Fruit fly (Drosophila melanogaster) whole organism, embryonic: ENCODE measurements around the gene TBC1D16.

ENCODE experiments used
- CG10979 ChIP-seq: fragments of 200-800 bp; sonication (Bioruptor generic); optimal IDR thresholded peaks from 2 replicates; lab custom pipeline; 2018; ENCODE audit warnings: missing biosample characterization, mild to moderate bottlenecking, missing genetic modification characterization, moderate library complexity
- CG12155 ChIP-seq: fragments of 200-800 bp; sonication (Bioruptor generic); optimal IDR thresholded peaks from 3 replicates; lab custom pipeline; 2016; ENCODE audit warnings: missing biosample characterization, missing genetic modification characterization
- CG12299 ChIP-seq: fragments of 200-800 bp; sonication (Bioruptor generic); optimal IDR thresholded peaks from 2 replicates; lab custom pipeline; 2018; ENCODE audit warnings: missing biosample characterization, mild to moderate bottlenecking, missing genetic modification characterization
- CG12659 ChIP-seq: fragments of 200-800 bp; sonication (Bioruptor generic); optimal IDR thresholded peaks from 3 replicates; lab custom pipeline; 2017; ENCODE audit warnings: mild to moderate bottlenecking, missing biosample characterization, missing genetic modification reagents, missing genetic modification characterization
- CG2120 ChIP-seq: fragments of 200-800 bp; sonication (Bioruptor generic); optimal IDR thresholded peaks from 3 replicates; lab custom pipeline; 2016; ENCODE audit warnings: missing biosample characterization, missing genetic modification characterization
- CG2678 ChIP-seq: fragments of 200-800 bp; sonication (Bioruptor generic); optimal IDR thresholded peaks from 3 replicates; lab custom pipeline; 2019; ENCODE audit warnings: missing biosample characterization, mild to moderate bottlenecking, missing genetic modification characterization, moderate library complexity
- CG2875 ChIP-seq: fragments of 200-800 bp; sonication (Bioruptor generic); optimal IDR thresholded peaks from 2 replicates; lab custom pipeline; 2017; ENCODE audit warnings: missing biosample characterization, mild to moderate bottlenecking, missing genetic modification characterization, missing genetic modification reagents
- CG32767 ChIP-seq: fragments of 200-800 bp; sonication (Bioruptor generic); IDR thresholded peaks from 2 replicates; pipeline ENCODE4 v1.3.6; 2022; ENCODE audit warnings: missing biosample characterization, missing genetic modification characterization
- CG33557 ChIP-seq: fragments of 200-800 bp; sonication (Bioruptor generic); optimal IDR thresholded peaks from 2 replicates; lab custom pipeline; 2019; ENCODE audit warnings: missing biosample characterization, mild to moderate bottlenecking, missing genetic modification characterization, moderate library complexity
- CG4424 ChIP-seq: fragments of 200-800 bp; sonication (Bioruptor generic); optimal IDR thresholded peaks from 3 replicates; lab custom pipeline; 2016; ENCODE audit warnings: missing biosample characterization, missing genetic modification characterization
- CG6683 ChIP-seq: fragments of 200-800 bp; sonication (Bioruptor generic); optimal IDR thresholded peaks from 2 replicates; lab custom pipeline; 2017; ENCODE audit warnings: missing biosample characterization, mild to moderate bottlenecking, missing genetic modification characterization, missing genetic modification reagents
- CG6689 ChIP-seq: fragments of 200-800 bp; sonication (Bioruptor generic); IDR thresholded peaks from 2 replicates; pipeline ENCODE4 v1.3.6; 2022; ENCODE audit warnings: missing biosample characterization, missing genetic modification characterization
- CG8359 ChIP-seq: fragments of 200-800 bp; sonication (Bioruptor generic); optimal IDR thresholded peaks from 2 replicates; lab custom pipeline; 2017; ENCODE audit warnings: missing biosample characterization, mild to moderate bottlenecking, missing genetic modification characterization, borderline replicate concordance
- CG8944 ChIP-seq: fragments of 200-800 bp; sonication (Bioruptor generic); optimal IDR thresholded peaks from 3 replicates; lab custom pipeline; 2016; ENCODE audit warnings: missing biosample characterization, missing genetic modification characterization
- CG9609 ChIP-seq: fragments of 200-800 bp; sonication (Bioruptor generic); optimal IDR thresholded peaks from 3 replicates; lab custom pipeline; 2016; ENCODE audit warnings: missing biosample characterization, missing genetic modification characterization
- CrebB ChIP-seq: fragments of 200-800 bp; sonication (Bioruptor generic); optimal IDR thresholded peaks from 3 replicates; lab custom pipeline; 2018; ENCODE audit warnings: missing biosample characterization, mild to moderate bottlenecking, missing genetic modification characterization
- ERR ChIP-seq: fragments of 200-800 bp; sonication (Bioruptor generic); optimal IDR thresholded peaks from 2 replicates; lab custom pipeline; 2016; ENCODE audit warnings: missing biosample characterization, missing genetic modification characterization
- Ets65A ChIP-seq: fragments of 200-800 bp; sonication (Bioruptor generic); peaks from one replicate; lab custom pipeline; 2016; ENCODE audit warnings: missing biosample characterization, missing genetic modification characterization
- Gsc ChIP-seq: fragments of 200-800 bp; sonication (Bioruptor generic); IDR thresholded peaks from 2 replicates; pipeline ENCODE4 v1.3.6; 2022; ENCODE audit warnings: missing biosample characterization, missing genetic modification characterization
- Hmr ChIP-seq: fragments of 200-800 bp; sonication (Bioruptor generic); optimal IDR thresholded peaks from 3 replicates; lab custom pipeline; 2017; ENCODE audit warnings: mild to moderate bottlenecking, missing biosample characterization, missing genetic modification reagents, missing genetic modification characterization
- Hsf ChIP-seq: fragments of 200-800 bp; sonication (Bioruptor generic); optimal IDR thresholded peaks from 3 replicates; lab custom pipeline; 2016; ENCODE audit warnings: missing biosample characterization, missing genetic modification characterization
- Lim3 ChIP-seq: fragments of 200-800 bp; sonication (Bioruptor generic); IDR thresholded peaks from 2 replicates; pipeline ENCODE4 v1.3.6; 2022; ENCODE audit warnings: missing biosample characterization, missing genetic modification characterization
- Med ChIP-seq: fragments of 200-800 bp; sonication (Bioruptor generic); peaks from one replicate; lab custom pipeline; 2016; ENCODE audit warnings: missing biosample characterization, missing genetic modification characterization, mild to moderate bottlenecking, inconsistent platforms, moderate library complexity
- Optix ChIP-seq: fragments of 200-800 bp; sonication (Bioruptor generic); IDR thresholded peaks from 3 replicates; pipeline ENCODE4 v1.3.6; 2022; ENCODE audit warnings: missing biosample characterization, missing genetic modification characterization
- PHDP ChIP-seq: fragments of 200-800 bp; sonication (Bioruptor generic); optimal IDR thresholded peaks from 3 replicates; lab custom pipeline; 2018; ENCODE audit warnings: missing biosample characterization, mild to moderate bottlenecking, missing genetic modification characterization, moderate library complexity
- Xbp1 ChIP-seq: fragments of 200-800 bp; sonication (Bioruptor generic); optimal IDR thresholded peaks from 3 replicates; lab custom pipeline; 2016; ENCODE audit warnings: missing biosample characterization, mild to moderate bottlenecking, missing genetic modification characterization
- ac ChIP-seq: fragments of 200-800 bp; sonication (Bioruptor generic); optimal IDR thresholded peaks from 3 replicates; lab custom pipeline; 2017; ENCODE audit warnings: missing biosample characterization, mild to moderate bottlenecking, missing genetic modification characterization
- aop ChIP-seq: fragments of 200-800 bp; sonication (Bioruptor generic); IDR thresholded peaks from 2 replicates; pipeline ENCODE4 v1.3.6; 2022; ENCODE audit warnings: missing biosample characterization, missing genetic modification characterization
- ap ChIP-seq: fragments of 200-800 bp; sonication (Bioruptor generic); IDR thresholded peaks from 2 replicates; pipeline ENCODE4 v1.3.6; 2022; ENCODE audit warnings: missing biosample characterization, missing genetic modification characterization
- chn ChIP-seq: fragments of 200-800 bp; sonication (Bioruptor generic); optimal IDR thresholded peaks from 2 replicates; lab custom pipeline; 2016; ENCODE audit warnings: missing biosample characterization, missing genetic modification characterization
- dati ChIP-seq: fragments of 200-800 bp; sonication (Bioruptor generic); IDR thresholded peaks from 2 replicates; pipeline ENCODE4 v1.3.6; 2022; ENCODE audit warnings: missing biosample characterization, missing genetic modification characterization
- dmrt11E ChIP-seq: fragments of 200-800 bp; sonication (Bioruptor generic); optimal IDR thresholded peaks from 3 replicates; lab custom pipeline; 2018; ENCODE audit warnings: missing biosample characterization, mild to moderate bottlenecking, missing genetic modification characterization, moderate library complexity
- ewg ChIP-seq: fragments of 200-800 bp; sonication (Bioruptor generic); optimal IDR thresholded peaks from 3 replicates; lab custom pipeline; 2017; ENCODE audit warnings: mild to moderate bottlenecking, missing biosample characterization, missing genetic modification reagents, missing genetic modification characterization
- fd64A ChIP-seq: fragments of 200-800 bp; sonication (Bioruptor generic); optimal IDR thresholded peaks from 3 replicates; lab custom pipeline; 2018; ENCODE audit warnings: missing biosample characterization, mild to moderate bottlenecking, missing genetic modification characterization
- gfzf ChIP-seq: fragments of 200-800 bp; sonication (Bioruptor generic); optimal IDR thresholded peaks from 2 replicates; lab custom pipeline; 2016; ENCODE audit warnings: missing biosample characterization, mild to moderate bottlenecking, missing genetic modification characterization, moderate library complexity
- h ChIP-seq: fragments of >200 bp; optimal IDR thresholded peaks from 2 replicates; lab custom pipeline; 2017
- jing ChIP-seq: fragments of 200-800 bp; sonication (Bioruptor generic); optimal IDR thresholded peaks from 2 replicates; lab custom pipeline; 2018; ENCODE audit warnings: missing biosample characterization, mild to moderate bottlenecking, missing genetic modification characterization
- ken ChIP-seq: fragments of 200-800 bp; sonication (Bioruptor generic); IDR thresholded peaks from 3 replicates; pipeline ENCODE4 v1.3.6; 2022; ENCODE audit warnings: missing biosample characterization, missing genetic modification characterization
- lola ChIP-seq, 3 experiments: fragments of >200 bp in 2 of 3; fragments of 200-800 bp in 1 of 3; sonication (Bioruptor generic) in 1 of 3; optimal IDR thresholded peaks; 2 replicates each; lab custom pipeline; 2017 to 2019; ENCODE audit warnings: missing biosample characterization in 3 of 3, missing genetic modification characterization in 3 of 3, mild to moderate bottlenecking in 1 of 3, moderate library complexity in 1 of 3
- nom ChIP-seq: fragments of 200-800 bp; sonication (Bioruptor generic); optimal IDR thresholded peaks from 2 replicates; lab custom pipeline; 2017; ENCODE audit warnings: missing biosample characterization, missing genetic modification characterization, mild to moderate bottlenecking, moderate library complexity, missing genetic modification reagents
- p53 ChIP-seq: fragments of 200-800 bp; sonication (Bioruptor generic); optimal IDR thresholded peaks from 2 replicates; lab custom pipeline; 2016; ENCODE audit warnings: missing biosample characterization, missing genetic modification characterization
- pita ChIP-seq: fragments of 200-800 bp; sonication (Bioruptor generic); optimal IDR thresholded peaks from 2 replicates; lab custom pipeline; 2017; ENCODE audit warnings: missing biosample characterization, mild to moderate bottlenecking, missing genetic modification characterization
- sc ChIP-seq, 3 experiments: fragments of >200 bp in 2 of 3; fragments of 200-800 bp in 1 of 3; sonication (Bioruptor generic) in 1 of 3; optimal IDR thresholded peaks; 2 replicates in 2 of 3; 3 replicates in 1 of 3; lab custom pipeline; 2017; ENCODE audit warnings: mild to moderate bottlenecking in 1 of 3, missing biosample characterization in 1 of 3, missing genetic modification characterization in 1 of 3, missing genetic modification reagents in 1 of 3
- schlank ChIP-seq: fragments of 200-800 bp; sonication (Bioruptor generic); optimal IDR thresholded peaks from 2 replicates; lab custom pipeline; 2018; ENCODE audit warnings: missing biosample characterization, mild to moderate bottlenecking, missing genetic modification characterization
- tio ChIP-seq: fragments of 200-800 bp; sonication (Bioruptor generic); optimal IDR thresholded peaks from 2 replicates; lab custom pipeline; 2017; ENCODE audit warnings: missing biosample characterization, missing genetic modification characterization, inconsistent platforms
- unc-4 ChIP-seq: fragments of 200-800 bp; sonication (Bioruptor generic); IDR thresholded peaks from 2 replicates; pipeline ENCODE4 v1.3.6; 2022; ENCODE audit warnings: missing biosample characterization, missing genetic modification characterization; ENCODE audit not compliant: partially characterized antibody
- wor ChIP-seq: fragments of 200-800 bp; sonication (Bioruptor generic); IDR thresholded peaks from 2 replicates; pipeline ENCODE4 v1.3.6; 2022; ENCODE audit warnings: missing biosample characterization, missing genetic modification characterization
- zfh2 ChIP-seq: fragments of 200-800 bp; sonication (Bioruptor generic); optimal IDR thresholded peaks from 2 replicates; lab custom pipeline; 2016; ENCODE audit warnings: missing biosample characterization, missing genetic modification characterization

TBC1D16 gene

DNA sequence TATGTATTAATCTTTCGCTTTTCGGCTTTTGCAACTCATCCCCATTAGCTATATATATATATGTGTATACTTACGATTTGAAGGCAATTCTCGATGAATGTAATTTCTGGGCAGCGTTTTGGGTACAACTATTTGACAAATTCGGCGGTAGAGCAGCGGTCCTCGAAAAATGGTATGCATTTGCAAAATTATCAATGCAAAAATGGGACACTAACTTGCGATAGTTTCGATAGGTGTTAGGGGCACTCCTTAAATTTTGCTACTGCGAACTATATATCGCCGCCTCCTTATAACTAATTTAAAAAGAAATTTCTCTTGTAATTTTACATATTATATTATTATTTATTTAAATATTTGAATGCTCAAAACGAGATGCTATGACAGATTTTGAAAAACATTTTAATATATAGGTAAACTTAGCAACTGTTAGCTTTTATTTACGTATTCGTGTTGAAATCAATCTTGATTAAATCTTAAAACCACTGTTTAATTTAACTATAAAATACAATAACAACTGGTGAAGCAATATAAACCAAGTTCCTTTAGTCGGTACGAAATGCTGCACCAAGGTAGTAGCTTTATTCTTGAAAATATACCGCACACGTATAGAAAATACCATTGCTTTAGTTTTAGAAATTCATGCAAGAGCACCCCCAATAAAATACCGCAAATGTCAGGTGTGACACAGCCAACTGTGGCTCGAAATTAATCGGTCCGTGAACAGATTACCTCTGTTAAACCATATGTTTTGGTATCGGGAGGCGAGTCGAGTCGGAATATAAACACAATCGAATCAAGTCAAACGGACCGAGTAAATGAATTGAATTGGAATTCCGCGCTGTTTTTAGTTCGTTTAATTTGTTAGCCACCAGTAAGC lies 22.0 kb downstream of the TBC1D16 start, which contains the start of the genes CG5355 and Klp31E (continued):
- TF ChIP-seq Xbp1 (GFP tag; lab: Kevin White, UChicago): peak; percentile 71
- TF ChIP-seq ewg (GFP tag; lab: Kevin White, UChicago): peak; percentile 39
- TF ChIP-seq CG9609 (GFP tag; lab: Kevin White, UChicago): peak; percentile 37
- no peak for TF ChIP-seq h (lab: Kevin White, UChicago)
- no peak for TF ChIP-seq Lim3 (GFP tag; lab: Robert Waterston, UW)
- no peak for TF ChIP-seq Optix
- TF ChIP-seq CrebB (tag; lab: Kevin White, UChicago): no peak
- TF ChIP-seq CG12155: peak; percentile 41
- TF ChIP-seq ac (GFP tag; lab: Kevin White, UChicago): peak; percentile 15
- peak; percentile 84 for TF ChIP-seq Med (GFP tag; lab: Kevin White, UChicago)
- no peak for TF ChIP-seq tio (GFP tag; lab: Kevin White, UChicago)
- TF ChIP-seq unc-4: peak; percentile 65
- 0 out of 2 replicates have a peak, but pooled peaks have one; percentile 25 for TF ChIP-seq CG32767
- peak; percentile 71 for TF ChIP-seq CG6689 (GFP tag; lab: Robert Waterston, UW)
- TF ChIP-seq PHDP: peak; percentile 56
- 0 out of 2 replicates have a peak, but pooled peaks have one; percentile 11 for TF ChIP-seq aop (GFP tag; lab: Robert Waterston, UW)
- peak; percentile 72 for TF ChIP-seq CG10979 (tag; lab: Kevin White, UChicago)
- no peak for TF ChIP-seq CG6683 (GFP tag; lab: Kevin White, UChicago)
- TF ChIP-seq nom (GFP tag; lab: Kevin White, UChicago): peak; percentile 9
- TF ChIP-seq CG12659: peak; percentile 83
- TF ChIP-seq schlank (tag; lab: Kevin White, UChicago): no peak
- TF ChIP-seq dmrt11E (tag; lab: Kevin White, UChicago): peak; percentile 80
- TF ChIP-seq CG2678 (tag; lab: Kevin White, UChicago): no peak
- TF ChIP-seq Gsc (GFP tag; lab: Robert Waterston, UW): no peak
- no peak for TF ChIP-seq jing (GFP tag; lab: Kevin White, UChicago)
- 0 out of 2 replicates have a peak, but pooled peaks have one; percentile 17 for TF ChIP-seq wor (GFP tag; lab: Robert Waterston, UW)
- no peak for TF ChIP-seq ap
- no peak for TF ChIP-seq sc (optimal IDR thresholded peaks at IDR 0.05; lab: Kevin White, UChicago)
- TF ChIP-seq sc (GFP tag; optimal IDR thresholded peaks at IDR 0.05; lab: Kevin White, UChicago): peak; percentile 67
- TF ChIP-seq CG2120: peak; percentile 72
- TF ChIP-seq CG12299 (tag; lab: Kevin White, UChicago): peak; percentile 27
- TF ChIP-seq CG33557: peak; percentile 76
- peak; percentile 41 for TF ChIP-seq CG8944 (GFP tag; lab: Kevin White, UChicago)
- TF ChIP-seq lola (GFP tag; optimal IDR thresholded peaks at IDR 0.05; lab: Kevin White, UChicago): peak in 1 of 3 experiments; percentile 82
- no peak for TF ChIP-seq dati (GFP tag; lab: Robert Waterston, UW)
- no peak for TF ChIP-seq ERR (GFP tag; lab: Kevin White, UChicago)
- TF ChIP-seq p53 (GFP tag; lab: Kevin White, UChicago): no peak
- peak; percentile 72 for TF ChIP-seq Ets65A
- TF ChIP-seq pita (GFP tag; lab: Kevin White, UChicago): no peak
- peak; percentile 41 for TF ChIP-seq chn (GFP tag; lab: Kevin White, UChicago)
- TF ChIP-seq ken (GFP tag; lab: Robert Waterston, UW): peak; percentile 52; the same call in 1 of the 3 replicates
- TF ChIP-seq Hmr (GFP tag; lab: Kevin White, UChicago): no peak
- peak; percentile 56 for TF ChIP-seq zfh2
- no peak for TF ChIP-seq fd64A (GFP tag; lab: Kevin White, UChicago)
- TF ChIP-seq gfzf (GFP tag; lab: Kevin White, UChicago): peak; percentile 23
- TF ChIP-seq CG4424: peak; percentile 73
- TF ChIP-seq Hsf: peak; percentile 65
- TF ChIP-seq CG2875: peak; percentile 12
- peak; percentile 14 for TF ChIP-seq CG8359 (GFP tag; lab: Kevin White, UChicago)
